Fruit fly (Drosophila melanogaster): Measurements from ENCODE around the gene 5PtaseI.
A peak's percentile ranks its signal among the peaks of the same experiment; 100 is the strongest.

5PtaseI gene

DNA sequence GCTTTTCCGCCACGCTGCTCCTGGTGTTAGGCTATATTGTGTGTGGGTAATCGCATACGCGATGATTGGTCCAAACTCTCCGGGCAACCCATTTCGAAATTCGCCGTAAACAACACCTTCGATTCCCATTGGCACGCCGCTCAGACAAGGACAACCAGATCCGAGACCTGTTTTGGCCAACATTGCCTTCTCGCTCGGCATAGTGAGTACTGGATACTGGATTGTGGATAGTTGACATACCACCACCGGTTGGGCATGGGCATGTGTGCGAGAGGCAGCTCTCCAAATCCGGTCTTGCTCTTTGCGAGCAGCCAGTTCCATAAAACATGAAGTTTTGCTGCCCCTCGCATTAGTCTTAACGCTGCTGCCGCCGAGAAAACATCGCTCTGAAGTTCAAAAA is 49.7 kb upstream of the 5PtaseI start, which contains the start of gene fd96Cb (continued):
- TF ChIP-seq Dfd (GFP tag; optimal IDR thresholded peaks at IDR 0.05) (no peak), Adf1 (GFP tag; IDR thresholded peaks at IDR 0.05) (peak; percentile 31; the same call in 1 of the 2 replicates), dm (GFP tag; optimal IDR thresholded peaks at IDR 0.05) (no peak), scrt (GFP tag; optimal IDR thresholded peaks at IDR 0.05) (no peak), lov (optimal IDR thresholded peaks at IDR 0.05) (no peak), lov (GFP tag; IDR thresholded peaks at IDR 0.05) (no peak), jing (GFP tag; optimal IDR thresholded peaks at IDR 0.05) (peak; percentile 34), Opbp (GFP tag; IDR thresholded peaks at IDR 0.05; ENCODE audit: partially characterized antibody) (peak; percentile 34; the same call in 1 of the 3 replicates), Hr3 (GFP tag; optimal IDR thresholded peaks at IDR 0.05) (no peak), wor (GFP tag; IDR thresholded peaks at IDR 0.05) (no peak), Nf-YC (tag; optimal IDR thresholded peaks at IDR 0.05) (peak; percentile 100), Jarid2 (GFP tag; optimal IDR thresholded peaks at IDR 0.05) (peak; percentile 73), mld (GFP tag; IDR thresholded peaks at IDR 0.05; ENCODE audit: partially characterized antibody) (0 out of 3 replicates have a peak, but pooled peaks have one; percentile 55), nom (GFP tag; optimal IDR thresholded peaks at IDR 0.05) (peak; percentile 31), Trl (optimal IDR thresholded peaks at IDR 0.05) (peak; percentile 30 to 49), Trl (GFP tag; optimal IDR thresholded peaks at IDR 0.05) (no peak), cg (GFP tag; optimal IDR thresholded peaks at IDR 0.05) (peak; percentile 64), run (tag; optimal IDR thresholded peaks at IDR 0.05) (no peak), CG15514 (GFP tag; optimal IDR thresholded peaks at IDR 0.05) (no peak), Nf-YB (GFP tag; optimal IDR thresholded peaks at IDR 0.05) (peak; percentile 100), Nf-YA (GFP tag; IDR thresholded peaks at IDR 0.05) (peak; percentile 95), CG10462 (GFP tag; optimal IDR thresholded peaks at IDR 0.05) (no peak)

dm6 chr3R:25082348-25082747 is 37.4 kb upstream of the 5PtaseI start, which contains the start of gene fd96Ca:
TSS of gene fd96Ca (plus strand) at chr3R:25082684.
- TF ChIP-seq crol (GFP tag; IDR thresholded peaks at IDR 0.05) (peak; percentile 84; the same call in 1 of the 2 replicates), Nf-YC (tag; optimal IDR thresholded peaks at IDR 0.05) (peak; percentile 92), sisA (GFP tag; IDR thresholded peaks at IDR 0.05) (no peak), CG9727 (GFP tag; optimal IDR thresholded peaks at IDR 0.05) (no peak), zf30C (GFP tag; optimal IDR thresholded peaks at IDR 0.05) (peak; percentile 83), Trl (optimal IDR thresholded peaks at IDR 0.05) (peak in 1 of 2 experiments; percentile 22), Trl (GFP tag; optimal IDR thresholded peaks at IDR 0.05) (no peak), Nf-YB (GFP tag; optimal IDR thresholded peaks at IDR 0.05) (peak; percentile 95)

- TF ChIP-seq twi (tag; optimal IDR thresholded peaks at IDR 0.05), result peak; percentile 47
- TF ChIP-seq tll (GFP tag; optimal IDR thresholded peaks at IDR 0.05), result no peak
- TF ChIP-seq gcm2 (GFP tag; optimal IDR thresholded peaks at IDR 0.05), result no peak
- no peak for TF ChIP-seq CG10979 (tag; optimal IDR thresholded peaks at IDR 0.05)
- TF ChIP-seq CG7987 (GFP tag; optimal IDR thresholded peaks at IDR 0.05), result no peak
- no peak for TF ChIP-seq hkb (optimal IDR thresholded peaks at IDR 0.05)
- TF ChIP-seq hkb (GFP tag; IDR thresholded peaks at IDR 0.05), result peak; percentile 24; the same call in 1 of the 2 replicates
- no peak for TF ChIP-seq CG33557 (GFP tag; optimal IDR thresholded peaks at IDR 0.05)
- no peak for TF ChIP-seq bab2 (GFP tag; optimal IDR thresholded peaks at IDR 0.05)
- TF ChIP-seq CG14441 (GFP tag; IDR thresholded peaks at IDR 0.05), result no peak
- no peak for TF ChIP-seq lab (GFP tag; optimal IDR thresholded peaks at IDR 0.05)
- TF ChIP-seq Ptx1 (GFP tag; IDR thresholded peaks at IDR 0.05), result no peak
- TF ChIP-seq Dll (GFP tag; IDR thresholded peaks at IDR 0.05; ENCODE audit: partially characterized antibody), result no peak
- TF ChIP-seq CG1529 (GFP tag; optimal IDR thresholded peaks at IDR 0.05), result no peak
- no peak for TF ChIP-seq Spps (tag; optimal IDR thresholded peaks at IDR 0.05)
- TF ChIP-seq MESR4 (GFP tag; optimal IDR thresholded peaks at IDR 0.05), result no peak
- TF ChIP-seq CG30020 (tag; optimal IDR thresholded peaks at IDR 0.05), result no peak
- TF ChIP-seq z (GFP tag; IDR thresholded peaks at IDR 0.05), result no peak
- no peak for TF ChIP-seq pb (GFP tag; optimal IDR thresholded peaks at IDR 0.05)
- no peak for TF ChIP-seq CG12071 (GFP tag; optimal IDR thresholded peaks at IDR 0.05)
- no peak for TF ChIP-seq Dp (GFP tag; optimal IDR thresholded peaks at IDR 0.05)
- TF ChIP-seq dpn (GFP tag; optimal IDR thresholded peaks at IDR 0.05), result no peak
- no peak for TF ChIP-seq CG12744 (GFP tag; optimal IDR thresholded peaks at IDR 0.05)
Observed at dm6 chr3R:25080446-25080845, 35.5 kb upstream of the 5PtaseI start.
